Worm (Caenorhabditis elegans) whole organism, L2 larva: Measurements from ENCODE around the gene wdr-60.
"Not testable (repeated sequence)": the region's sequence is repeated elsewhere in the genome, so short reads cannot be mapped to it uniquely, and the experiment has no call there.

Experiments
- C34F6.9 ChIP-seq: fragments of 150-350 bp; optimal IDR thresholded peaks from 2 replicates; lab custom pipeline; 2014; ENCODE audit warnings: missing biosample characterization, missing genetic modification characterization
- F13H6.1 ChIP-seq: sonication (generic microtip); optimal IDR thresholded peaks from 2 replicates; lab custom pipeline; 2016; ENCODE audit warnings: missing genetic modification characterization, missing compliant biosample characterization
- Y55F3AM.14 ChIP-seq: fragments of 200-800 bp; sonication (Bioruptor generic); optimal IDR thresholded peaks from 2 replicates; lab custom pipeline; 2018; ENCODE audit warnings: mild to moderate bottlenecking, missing genetic modification characterization, missing compliant biosample characterization
- alr-1 ChIP-seq: fragments of 150-350 bp; optimal IDR thresholded peaks from 2 replicates; lab custom pipeline; 2014; ENCODE audit warnings: missing biosample characterization, missing genetic modification characterization
- aly-2 ChIP-seq: fragments of 150-350 bp; optimal IDR thresholded peaks from 2 replicates; lab custom pipeline; 2014; ENCODE audit warnings: missing biosample characterization, missing genetic modification characterization
- ama-1 ChIP-seq: fragments of 150-350 bp; optimal IDR thresholded peaks from 2 replicates; lab custom pipeline; 2018; ENCODE audit warnings: inconsistent platforms
- crh-2 ChIP-seq: sonication (generic microtip); optimal IDR thresholded peaks from 2 replicates; lab custom pipeline; 2017; ENCODE audit warnings: missing biosample characterization, missing genetic modification characterization
- egl-27 ChIP-seq: sonication (generic microtip); optimal IDR thresholded peaks from 3 replicates; lab custom pipeline; 2017; ENCODE audit warnings: missing biosample characterization, missing genetic modification reagents, missing genetic modification characterization
- fos-1 ChIP-seq: fragments of 150-350 bp; optimal IDR thresholded peaks from 2 replicates; lab custom pipeline; 2014; ENCODE audit warnings: missing biosample characterization, missing genetic modification characterization
- gmeb-1 ChIP-seq: fragments of 150-350 bp; optimal IDR thresholded peaks from 2 replicates; lab custom pipeline; 2014; ENCODE audit warnings: missing biosample characterization, missing genetic modification characterization
- lin-11 ChIP-seq: fragments of 150-350 bp; sonication (generic microtip); optimal IDR thresholded peaks from 2 replicates; lab custom pipeline; 2014; ENCODE audit warnings: missing biosample characterization, missing genetic modification characterization, inconsistent platforms, mixed read lengths
- lin-13 ChIP-seq: fragments of 150-350 bp; optimal IDR thresholded peaks from 2 replicates; lab custom pipeline; 2014; ENCODE audit warnings: missing biosample characterization, missing genetic modification reagents, missing genetic modification characterization
- lsy-2 ChIP-seq, 2 experiments: fragments of 150-350 bp in 1 of 2; sonication (generic microtip) in 1 of 2; optimal IDR thresholded peaks; 2 replicates each; lab custom pipeline; 2014 to 2017; ENCODE audit warnings: missing biosample characterization in 2 of 2, missing genetic modification characterization in 2 of 2
- mab-5 ChIP-seq: fragments of 150-350 bp; optimal IDR thresholded peaks from 2 replicates; lab custom pipeline; 2014; ENCODE audit warnings: missing biosample characterization, missing genetic modification characterization
- mbf-1 ChIP-seq: sonication (generic microtip); optimal IDR thresholded peaks from 2 replicates; lab custom pipeline; 2017; ENCODE audit warnings: missing biosample characterization, missing genetic modification characterization
- mdl-1 ChIP-seq, 2 experiments: fragments of 150-350 bp in 1 of 2; sonication (generic microtip) in 1 of 2; optimal IDR thresholded peaks; 2 replicates each; lab custom pipeline; 2017; ENCODE audit warnings: missing biosample characterization in 2 of 2, missing genetic modification characterization in 2 of 2
- nhr-12 ChIP-seq: fragments of 150-350 bp; optimal IDR thresholded peaks from 2 replicates; lab custom pipeline; 2014; ENCODE audit warnings: missing biosample characterization, missing genetic modification characterization
- nhr-129 ChIP-seq: fragments of 150-350 bp; optimal IDR thresholded peaks from 2 replicates; lab custom pipeline; 2014; ENCODE audit warnings: missing biosample characterization, missing genetic modification characterization
- nhr-21 ChIP-seq: fragments of 150-350 bp; optimal IDR thresholded peaks from 2 replicates; lab custom pipeline; 2014; ENCODE audit warnings: missing biosample characterization, missing genetic modification characterization
- nhr-23 ChIP-seq: fragments of 150-350 bp; optimal IDR thresholded peaks from 2 replicates; lab custom pipeline; 2014; ENCODE audit warnings: missing biosample characterization, missing genetic modification reagents, missing genetic modification characterization
- nhr-25 ChIP-seq: fragments of 150-350 bp; sonication (generic microtip); optimal IDR thresholded peaks from 3 replicates; lab custom pipeline; 2014; ENCODE audit warnings: missing biosample characterization, missing genetic modification characterization
- nhr-77 ChIP-seq: fragments of 150-350 bp; optimal IDR thresholded peaks from 2 replicates; lab custom pipeline; 2014; ENCODE audit warnings: missing biosample characterization, missing genetic modification characterization
- peb-1 ChIP-seq: fragments of 150-350 bp; optimal IDR thresholded peaks from 2 replicates; lab custom pipeline; 2014; ENCODE audit warnings: missing biosample characterization, missing genetic modification characterization
- sem-4 ChIP-seq: fragments of 150-350 bp; optimal IDR thresholded peaks from 2 replicates; lab custom pipeline; 2014; ENCODE audit warnings: missing biosample characterization, missing genetic modification reagents, missing genetic modification characterization
- skn-1 ChIP-seq: sonication (generic microtip); optimal IDR thresholded peaks from 2 replicates; lab custom pipeline; 2017; ENCODE audit warnings: missing biosample characterization, missing genetic modification characterization
- sma-3 ChIP-seq: sonication (generic microtip); optimal IDR thresholded peaks from 2 replicates; lab custom pipeline; 2016; ENCODE audit warnings: missing genetic modification reagents, missing genetic modification characterization, missing compliant biosample characterization
- sma-9 ChIP-seq, 2 experiments: fragments of 150-350 bp in 1 of 2; sonication (generic microtip) in 1 of 2; optimal IDR thresholded peaks; 2 replicates each; lab custom pipeline; 2014 to 2016; ENCODE audit warnings: missing genetic modification characterization in 2 of 2, mild to moderate bottlenecking in 1 of 2, missing biosample characterization in 1 of 2, missing compliant biosample characterization in 1 of 2, missing genetic modification reagents in 1 of 2, moderate library complexity in 1 of 2
- snpc-4 ChIP-seq: fragments of 150-350 bp; optimal IDR thresholded peaks from 2 replicates; lab custom pipeline; 2014; ENCODE audit warnings: missing biosample characterization, missing genetic modification characterization
- unc-55 ChIP-seq: fragments of 150-350 bp; sonication (generic microtip); optimal IDR thresholded peaks from 3 replicates; lab custom pipeline; 2014; ENCODE audit warnings: missing biosample characterization, missing genetic modification reagents, missing genetic modification characterization
- zag-1 ChIP-seq: fragments of 150-350 bp; optimal IDR thresholded peaks from 2 replicates; lab custom pipeline; 2014; ENCODE audit warnings: missing biosample characterization, missing genetic modification characterization
- ztf-4 ChIP-seq: fragments of 150-350 bp; optimal IDR thresholded peaks from 2 replicates; lab custom pipeline; 2014; ENCODE audit warnings: missing biosample characterization, missing genetic modification characterization

Gene wdr-60

ce11 chrIII:5030629-5031028, 43.6 kb downstream of the wdr-60 start, which contains the start of gene klp-6:
TSS of gene klp-6 (plus strand) at chrIII:5030929.
- no peak for TF ChIP-seq ama-1
- TF ChIP-seq Y55F3AM.14, result no peak
- TF ChIP-seq alr-1 (tag; lab: Kevin White, UChicago), result no peak
- TF ChIP-seq mab-5 (tag; lab: Kevin White, UChicago), result no peak
- TF ChIP-seq sma-3 (GFP tag; lab: Kevin White, UChicago), result no peak
- TF ChIP-seq ztf-4 (tag; lab: Kevin White, UChicago), result no peak
- TF ChIP-seq zag-1, result no peak
- no peak for TF ChIP-seq fos-1 (tag; lab: Kevin White, UChicago)
- TF ChIP-seq peb-1 (tag; lab: Kevin White, UChicago), result no peak
- no peak for TF ChIP-seq nhr-77 (tag; lab: Kevin White, UChicago)
- TF ChIP-seq sma-9 (GFP tag; optimal IDR thresholded peaks at IDR 0.05; lab: Kevin White, UChicago), result no peak
- no peak for TF ChIP-seq sma-9 (tag; optimal IDR thresholded peaks at IDR 0.05; lab: Kevin White, UChicago)
- no peak for TF ChIP-seq skn-1 (tag; lab: Kevin White, UChicago)
- no peak for TF ChIP-seq nhr-25
- no peak for TF ChIP-seq C34F6.9 (tag; lab: Kevin White, UChicago)
- TF ChIP-seq lin-11 (tag; lab: Kevin White, UChicago), result no peak
- no peak for TF ChIP-seq nhr-12 (tag; lab: Kevin White, UChicago)
- no peak for TF ChIP-seq aly-2 (tag; lab: Kevin White, UChicago)
- TF ChIP-seq mbf-1, result no peak
- TF ChIP-seq crh-2 (tag; lab: Kevin White, UChicago), result no peak
- no peak for TF ChIP-seq nhr-21

DNA sequence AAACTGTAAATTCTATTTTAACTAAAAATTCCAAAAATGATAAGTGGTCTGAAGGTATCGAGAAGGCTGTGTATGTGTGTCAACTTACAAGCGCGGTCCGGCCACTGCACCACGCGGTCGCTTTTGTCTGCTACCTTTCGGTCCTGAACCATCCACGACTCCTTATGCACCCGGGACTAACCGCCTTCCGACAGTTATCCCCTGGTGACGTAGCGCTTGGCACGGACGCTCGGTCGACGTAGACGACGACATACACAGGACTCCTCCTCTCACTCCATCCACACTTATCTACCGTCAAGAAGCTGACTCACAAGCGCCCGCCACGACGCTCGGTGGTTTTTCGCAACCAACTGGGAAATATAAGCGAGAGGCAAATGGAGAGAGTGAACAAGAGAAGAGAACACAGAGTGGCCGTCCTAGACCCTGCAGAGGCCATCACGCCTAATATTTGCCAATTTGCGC, 44.4 kb downstream of the wdr-60 start:
- TF ChIP-seq sma-3 (GFP tag; lab: Kevin White, UChicago) (peak; percentile 75), crh-2 (tag; lab: Kevin White, UChicago) (peak; percentile 77), fos-1 (tag; lab: Kevin White, UChicago) (peak; percentile 88), C34F6.9 (tag; lab: Kevin White, UChicago) (peak; percentile 30), nhr-21 (peak; percentile 77), mdl-1 (tag; optimal IDR thresholded peaks at IDR 0.05; lab: Kevin White, UChicago) (peak in 1 of 2 experiments; percentile 43), gmeb-1 (tag; lab: Kevin White, UChicago) (peak; percentile 47), sem-4 (peak; percentile 47), mab-5 (tag; lab: Kevin White, UChicago) (peak; percentile 7), lsy-2 (tag; optimal IDR thresholded peaks at IDR 0.05; lab: Kevin White, UChicago) (peak; percentile 66 to 72), F13H6.1 (tag; lab: Kevin White, UChicago) (peak; percentile 89), sma-9 (GFP tag; optimal IDR thresholded peaks at IDR 0.05; lab: Kevin White, UChicago) (peak; percentile 50), unc-55 (GFP tag; lab: Kevin White, UChicago) (peak; percentile 45), snpc-4 (tag; lab: Kevin White, UChicago) (peak; percentile 27), lin-13 (GFP tag; lab: Kevin White, UChicago) (peak; percentile 76), ztf-4 (tag; lab: Kevin White, UChicago) (peak; percentile 28), Y55F3AM.14 (peak; percentile 70), nhr-129 (tag; lab: Kevin White, UChicago) (peak; percentile 49), egl-27 (tag; lab: Kevin White, UChicago) (peak; percentile 24), nhr-25 (peak; percentile 50), lin-11 (tag; lab: Kevin White, UChicago) (peak; percentile 49)
- TF ChIP-seq sma-9 (tag; optimal IDR thresholded peaks at IDR 0.05; lab: Kevin White, UChicago), result not testable (repeated sequence)
- TF ChIP-seq, all 48 proteins: peak for 21; not testable (repeated sequence) for 27

DNA sequence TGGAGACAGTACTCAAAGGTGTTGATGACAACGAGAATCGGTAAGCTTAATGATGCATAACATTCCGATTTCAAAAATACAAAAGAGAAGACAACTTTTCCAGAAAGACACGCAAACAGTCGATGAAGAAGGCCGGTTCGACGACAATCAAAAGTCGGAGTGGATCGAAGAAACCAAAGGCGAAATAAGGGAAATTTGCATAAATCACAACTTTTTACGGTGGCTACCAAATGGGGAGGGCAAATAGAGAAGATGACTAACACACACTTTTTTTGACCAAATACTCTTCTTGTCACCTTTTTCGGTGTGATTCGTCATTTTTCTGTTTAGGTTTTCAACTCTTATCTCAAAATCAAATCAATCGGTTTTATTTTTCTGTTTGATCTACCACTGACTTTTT, 49.1 kb downstream of the wdr-60 start, which contains the start of gene C45G9.6:
Gene C45G9.6, plus strand, starts transcription at position 301 of the 400 bp plus-strand sequence.
- no peak for TF ChIP-seq skn-1 (tag; lab: Kevin White, UChicago)
- TF ChIP-seq aly-2 (tag; lab: Kevin White, UChicago), result no peak
- no peak for TF ChIP-seq nhr-23
- TF ChIP-seq Y55F3AM.14, result no peak
- no peak for TF ChIP-seq F13H6.1 (tag; lab: Kevin White, UChicago)
- TF ChIP-seq, all 48 proteins: peak for 0
